Worm (Caenorhabditis elegans): Measurements from ENCODE around the gene sra-12.

DNA sequence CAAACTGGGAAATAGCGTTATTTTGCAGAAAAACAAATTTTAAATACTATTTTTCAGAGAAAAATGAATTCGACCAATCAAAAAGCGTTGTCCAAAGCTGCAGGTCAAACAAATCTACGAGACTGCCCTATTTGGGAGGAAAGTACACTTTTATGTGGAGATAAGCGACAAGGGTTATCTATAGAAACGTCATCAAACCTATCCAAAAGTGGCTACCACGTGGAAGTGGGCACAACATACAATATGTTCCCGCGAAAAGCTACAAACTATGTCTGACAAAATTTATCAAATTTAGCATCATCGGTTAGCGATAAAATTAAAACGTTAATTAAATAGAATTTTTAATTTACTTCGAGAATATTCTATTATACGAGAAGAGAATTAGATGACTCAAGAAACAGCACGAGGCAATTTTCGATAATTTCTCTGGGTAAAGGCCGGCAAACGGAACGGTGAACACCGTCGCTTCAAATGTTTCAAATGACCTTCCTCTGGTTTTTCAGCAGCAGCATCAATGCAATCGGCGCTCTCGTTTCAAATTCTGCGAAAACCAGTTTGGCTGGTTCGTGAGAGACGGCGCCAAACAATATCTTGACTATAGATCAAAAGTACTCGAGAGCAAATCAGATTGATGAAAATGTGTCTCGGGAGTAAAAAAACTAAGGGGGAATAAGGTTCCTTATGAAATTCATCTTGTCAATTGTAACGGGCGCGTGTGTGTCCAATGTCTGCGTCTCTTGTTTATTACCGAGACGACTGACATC is 42.4 kb downstream of the sra-12 start:
- TF ChIP-seq him-1 (tag; optimal IDR thresholded peaks at IDR 0.05) (no peak), dao-5 (tag; optimal IDR thresholded peaks at IDR 0.05) (no peak), W03F9.2 (tag; optimal IDR thresholded peaks at IDR 0.05) (no peak)

Measured in whole organism, L4/young adult.